Fruit fly (Drosophila melanogaster): ENCODE results near the gene Targ2.

Gene Targ2

DNA sequence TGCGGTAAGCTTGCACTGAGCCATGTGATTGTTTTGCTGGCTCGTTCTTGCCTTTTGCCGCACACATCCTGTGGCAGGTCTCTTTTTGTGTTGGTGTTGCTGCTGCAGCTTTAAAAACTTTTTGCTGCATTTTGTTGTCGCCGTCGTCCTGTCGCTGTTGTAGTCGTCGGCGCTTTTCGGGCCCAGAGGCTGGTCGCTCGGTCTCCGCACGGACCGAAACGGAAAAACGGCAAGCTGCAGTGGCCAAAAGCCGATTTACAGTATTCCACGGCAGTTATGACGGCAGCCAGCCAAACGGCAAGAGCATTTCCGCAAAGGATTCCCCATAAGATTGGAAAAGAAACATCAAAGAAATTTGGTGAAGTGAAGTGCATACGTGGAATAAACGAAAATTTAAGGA is 17.1 kb upstream of the Targ2 start, which contains the start of gene CG43219:
Gene CG43219 (plus strand): TSS at position 301 of the 400 bp plus-strand sequence.
- TF ChIP-seq Hr83 (GFP tag; optimal IDR thresholded peaks at IDR 0.05; ENCODE audit: poor library complexity, severe bottlenecking): no peak
- no peak for TF ChIP-seq sage (GFP tag; optimal IDR thresholded peaks at IDR 0.05)
- no peak for TF ChIP-seq Myc (optimal IDR thresholded peaks at IDR 0.05)
- no peak for TF ChIP-seq sv (GFP tag; optimal IDR thresholded peaks at IDR 0.05)
- no peak for TF ChIP-seq foxo (GFP tag; optimal IDR thresholded peaks at IDR 0.05)
- no peak for TF ChIP-seq OdsH (GFP tag; optimal IDR thresholded peaks at IDR 0.05)
- TF ChIP-seq fru (GFP tag; optimal IDR thresholded peaks at IDR 0.05): no peak
- no peak for TF ChIP-seq CrebA (GFP tag; optimal IDR thresholded peaks at IDR 0.05; ENCODE audit: borderline replicate concordance)

- TF ChIP-seq pan (optimal IDR thresholded peaks at IDR 0.05): no peak
- TF ChIP-seq Dfd (GFP tag; optimal IDR thresholded peaks at IDR 0.05): no peak
- no peak for TF ChIP-seq CG9705 (GFP tag; optimal IDR thresholded peaks at IDR 0.05)
- TF ChIP-seq foxo (GFP tag; optimal IDR thresholded peaks at IDR 0.05): no peak
Measured at dm6 chr3L:21219160-21219559, 16.1 kb upstream of the Targ2 start.

DNA sequence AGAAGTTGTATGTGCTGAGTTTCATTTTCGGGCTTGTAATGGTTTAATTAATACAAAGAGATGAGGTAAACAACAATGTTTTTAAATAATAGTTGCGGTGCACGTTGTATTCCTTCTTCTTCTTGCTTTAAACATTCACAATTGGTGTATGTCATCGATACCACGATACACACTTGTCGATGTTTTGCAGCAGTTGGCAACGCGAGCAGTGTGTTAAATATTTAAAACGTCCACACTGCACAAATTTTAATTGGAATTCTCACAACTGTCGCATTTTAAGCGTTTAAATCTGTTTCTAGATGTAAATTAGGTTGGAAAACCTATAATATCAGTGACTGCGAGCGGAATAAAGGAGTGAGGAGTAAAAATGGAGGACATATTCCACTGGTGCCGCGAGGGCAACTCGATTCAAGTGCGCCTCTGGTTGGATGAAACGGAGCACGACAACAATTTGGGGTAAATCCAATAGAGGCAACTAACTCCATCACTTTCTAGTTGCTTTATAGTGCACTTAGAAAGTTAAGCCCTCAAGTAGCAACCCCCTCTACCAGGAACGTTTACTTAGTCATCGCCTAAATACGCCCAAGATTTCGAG is 13.8 kb upstream of the Targ2 start, which contains the start of the genes Trmt112 and Ilk:
Gene Trmt112 (minus strand): TSS at position 143 of the 595 bp plus-strand sequence.
Gene Ilk (plus strand): TSS at position 205 of the 595 bp plus-strand sequence.
- TF ChIP-seq Dfd (GFP tag; optimal IDR thresholded peaks at IDR 0.05) (no peak), woc (GFP tag; optimal IDR thresholded peaks at IDR 0.05) (no peak), Myc (optimal IDR thresholded peaks at IDR 0.05) (peak; percentile 70), Rel (GFP tag; optimal IDR thresholded peaks at IDR 0.05) (no peak), Rel (tag; optimal IDR thresholded peaks at IDR 0.05) (peak; percentile 37), sv (GFP tag; optimal IDR thresholded peaks at IDR 0.05) (no peak), foxo (GFP tag; optimal IDR thresholded peaks at IDR 0.05) (no peak), dsf (GFP tag; optimal IDR thresholded peaks at IDR 0.05; ENCODE audit: borderline replicate concordance) (no peak), Hr83 (GFP tag; optimal IDR thresholded peaks at IDR 0.05; ENCODE audit: poor library complexity, severe bottlenecking) (no peak)

- TF ChIP-seq Rel (GFP tag; optimal IDR thresholded peaks at IDR 0.05) (no peak), Rel (tag; optimal IDR thresholded peaks at IDR 0.05) (peak; percentile 21), foxo (GFP tag; optimal IDR thresholded peaks at IDR 0.05) (no peak), jim (GFP tag; optimal IDR thresholded peaks at IDR 0.05) (no peak), h (GFP tag; optimal IDR thresholded peaks at IDR 0.05) (no peak), br (GFP tag; optimal IDR thresholded peaks at IDR 0.05) (no peak), dsf (GFP tag; optimal IDR thresholded peaks at IDR 0.05; ENCODE audit: borderline replicate concordance) (no peak), sv (GFP tag; optimal IDR thresholded peaks at IDR 0.05) (no peak), HLH106 (tag; optimal IDR thresholded peaks at IDR 0.05) (no peak), Dif (GFP tag; optimal IDR thresholded peaks at IDR 0.05; ENCODE audit: partially characterized antibody) (peak; percentile 16)
Measured at dm6 chr3L:21209921-21210532, 7.0 kb upstream of the Targ2 start, which contains the start of the genes CG10510 and CG10508. Gene CG10510, minus strand, starts transcription at chr3L:21210084. Gene CG10508, plus strand, starts transcription at chr3L:21210215.

- TF ChIP-seq Vsx2 (GFP tag; optimal IDR thresholded peaks at IDR 0.05; ENCODE audit: partially characterized antibody) (no peak), usp (GFP tag; optimal IDR thresholded peaks at IDR 0.05) (no peak), woc (GFP tag; optimal IDR thresholded peaks at IDR 0.05) (no peak), pan (optimal IDR thresholded peaks at IDR 0.05) (no peak), Rel (GFP tag; optimal IDR thresholded peaks at IDR 0.05) (no peak), Rel (tag; optimal IDR thresholded peaks at IDR 0.05) (no peak), sage (GFP tag; optimal IDR thresholded peaks at IDR 0.05) (no peak), CrebA (GFP tag; optimal IDR thresholded peaks at IDR 0.05; ENCODE audit: borderline replicate concordance) (no peak)
Measured at dm6 chr3L:21206486-21206885, 3.5 kb upstream of the Targ2 start.

DNA sequence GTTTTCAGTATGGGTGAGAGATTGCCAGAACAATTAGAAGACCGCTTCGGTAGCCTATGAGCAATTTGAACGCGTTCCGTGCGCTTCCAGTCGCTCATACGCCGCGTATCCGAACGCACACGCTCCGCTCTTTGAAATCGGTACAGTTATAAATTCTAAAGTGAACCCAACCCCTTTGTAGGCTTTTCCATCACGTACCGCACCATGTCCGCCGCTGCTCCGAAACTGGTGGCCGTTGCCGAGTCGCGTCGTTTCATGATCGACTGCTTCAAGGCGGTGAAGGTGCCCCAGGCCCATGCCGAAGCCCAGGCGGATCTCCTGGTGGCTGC is 2.4 kb upstream of the Targ2 start:
- peak; percentile 4 for TF ChIP-seq Dif (GFP tag; optimal IDR thresholded peaks at IDR 0.05; ENCODE audit: partially characterized antibody)
- no peak for TF ChIP-seq foxo (GFP tag; optimal IDR thresholded peaks at IDR 0.05)
- TF ChIP-seq N (GFP tag; optimal IDR thresholded peaks at IDR 0.05): no peak
- peak; percentile 11 for TF ChIP-seq h (GFP tag; optimal IDR thresholded peaks at IDR 0.05)

Measured in whole organism, wandering third instar larva.